Fruit fly (Drosophila melanogaster) whole organism, prepupa: ENCODE measurements around the gene Sirt7.

Source experiments
- CG11902 ChIP-seq: fragments of 200-800 bp; sonication (Bioruptor generic); optimal IDR thresholded peaks from 3 replicates; lab custom pipeline; 2016; ENCODE audit warnings: missing biosample characterization, missing genetic modification characterization
- CG32006 ChIP-seq: fragments of 200-800 bp; sonication (Bioruptor generic); optimal IDR thresholded peaks from 3 replicates; lab custom pipeline; 2017; ENCODE audit warnings: missing biosample characterization, mild to moderate bottlenecking, missing genetic modification characterization
- CG4318 ChIP-seq: fragments of 200-800 bp; sonication (Bioruptor generic); optimal IDR thresholded peaks from 3 replicates; lab custom pipeline; 2017; ENCODE audit warnings: missing biosample characterization, mild to moderate bottlenecking, missing genetic modification characterization
- CG7368 ChIP-seq: fragments of 200-800 bp; sonication (Bioruptor generic); optimal IDR thresholded peaks from 3 replicates; lab custom pipeline; 2016; ENCODE audit warnings: missing biosample characterization, missing genetic modification characterization
- Eip93F ChIP-seq: fragments of 200-800 bp; sonication (Bioruptor generic); optimal IDR thresholded peaks from 2 replicates; lab custom pipeline; 2016; ENCODE audit warnings: missing biosample characterization, mild to moderate bottlenecking, missing genetic modification characterization
- Hr39 ChIP-seq: fragments of 200-800 bp; sonication (Bioruptor generic); optimal IDR thresholded peaks from 2 replicates; lab custom pipeline; 2016; ENCODE audit warnings: missing biosample characterization, missing genetic modification characterization
- acj6 ChIP-seq: fragments of 200-800 bp; sonication (Bioruptor generic); optimal IDR thresholded peaks from 3 replicates; lab custom pipeline; 2016; ENCODE audit warnings: missing biosample characterization, missing genetic modification characterization
- fd85E ChIP-seq: fragments of 200-800 bp; sonication (Bioruptor generic); optimal IDR thresholded peaks from 3 replicates; lab custom pipeline; 2016; ENCODE audit warnings: missing biosample characterization, missing genetic modification characterization
- net ChIP-seq: fragments of 200-800 bp; sonication (Bioruptor generic); optimal IDR thresholded peaks from 3 replicates; lab custom pipeline; 2016; ENCODE audit warnings: missing biosample characterization, missing genetic modification characterization
- pdm3 ChIP-seq: fragments of 200-800 bp; sonication (Bioruptor generic); optimal IDR thresholded peaks from 3 replicates; lab custom pipeline; 2016; ENCODE audit warnings: missing biosample characterization, missing genetic modification characterization

dm6 chr3R:29087302-29087782, 31.6 kb downstream of the Sirt7 start:
- TF ChIP-seq CG7368 (GFP tag; lab: Kevin White, UChicago), result no peak
- TF ChIP-seq Eip93F, result no peak
- TF ChIP-seq CG11902 (GFP tag; lab: Kevin White, UChicago), result no peak
- no peak for TF ChIP-seq Hr39 (GFP tag; lab: Kevin White, UChicago)
- no peak for TF ChIP-seq acj6 (GFP tag; lab: Kevin White, UChicago)
- TF ChIP-seq net, result no peak
- TF ChIP-seq fd85E, result no peak
- no peak for TF ChIP-seq pdm3 (GFP tag; lab: Kevin White, UChicago)
- TF ChIP-seq CG32006 (GFP tag; lab: Kevin White, UChicago), result no peak
- no peak for TF ChIP-seq CG4318
